Worm (Caenorhabditis elegans): Measurements from ENCODE around the gene F23D12.10.

ce11 chrX:14405817-14406216 lies 9.7 kb downstream of the F23D12.10 start, which contains the start of gene frpr-17:
- TF ChIP-seq snpc-4 (tag; optimal IDR thresholded peaks at IDR 0.05) (no peak), unc-62 (GFP tag; optimal IDR thresholded peaks at IDR 0.05) (no peak), nhr-28 (tag; optimal IDR thresholded peaks at IDR 0.05) (no peak)

All from whole organism, mixed stage, embryonic.